Fruit fly (Drosophila melanogaster) Kc167 (cell line): Measurements from ENCODE around the gene Jhbp12.

ENCODE experiments used
- Myc ChIP-seq: fragments of >200 bp; optimal IDR thresholded peaks from 2 replicates; lab custom pipeline; 2017; ENCODE audit warnings: missing external identifiers
- Sin3A ChIP-seq: fragments of >200 bp; optimal IDR thresholded peaks from 2 replicates; lab custom pipeline; 2018; ENCODE audit warnings: missing external identifiers
- h ChIP-seq: fragments of >200 bp; optimal IDR thresholded peaks from 3 replicates; lab custom pipeline; 2018; ENCODE audit warnings: missing external identifiers
- insv ChIP-seq: fragments of >200 bp; optimal IDR thresholded peaks from 3 replicates; lab custom pipeline; 2018; ENCODE audit warnings: missing external identifiers
- psq ChIP-seq: fragments of >200 bp; optimal IDR thresholded peaks from 2 replicates; lab custom pipeline; 2017; ENCODE audit warnings: missing external identifiers
- ttk ChIP-seq: sonication (Bioruptor generic); optimal IDR thresholded peaks from 2 replicates; lab custom pipeline; 2017; ENCODE audit warnings: missing external identifiers

DNA sequence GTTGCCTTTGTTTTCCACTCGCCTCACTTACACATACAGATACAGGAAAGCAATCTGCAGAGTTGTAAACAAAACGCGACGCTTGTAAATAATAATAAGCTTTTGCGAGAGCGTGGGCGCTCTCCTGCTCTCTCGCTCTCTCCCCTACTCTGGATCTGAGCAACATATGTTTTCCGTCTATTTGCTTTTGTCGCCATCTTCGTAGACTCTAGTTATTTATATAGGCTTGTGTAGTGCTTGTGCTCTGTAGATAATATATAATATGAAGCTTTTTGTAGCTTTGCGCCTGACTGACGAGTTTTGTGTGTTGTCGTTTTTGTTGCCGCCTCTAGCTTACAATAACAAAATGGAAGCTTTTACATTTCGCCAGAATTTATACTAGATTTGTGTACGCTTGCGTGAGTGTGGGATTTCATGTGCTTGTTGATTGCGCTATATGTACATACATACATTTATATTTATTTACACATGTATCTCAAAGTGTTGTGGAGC is 41.2 kb downstream of the Jhbp12 start:
- TF ChIP-seq psq (lab: Kevin White, UChicago) (peak; percentile 84), ttk (lab: Kevin White, UChicago) (no peak), Myc (lab: Kevin White, UChicago) (no peak), insv (lab: Kevin White, UChicago) (no peak), h (no peak), Sin3A (lab: Kevin White, UChicago) (no peak)
